Worm (Caenorhabditis elegans) whole organism, mixed stage, embryonic: ENCODE measurements around the gene crn-5.

Source experiments
- M03D4.4 ChIP-seq: sonication (generic microtip); optimal IDR thresholded peaks from 2 replicates; lab custom pipeline; 2017; ENCODE audit warnings: mild to moderate bottlenecking, missing genetic modification characterization, missing compliant biosample characterization
- bed-3 ChIP-seq: fragments of 200-800 bp; sonication (Bioruptor generic); optimal IDR thresholded peaks from 3 replicates; lab custom pipeline; 2018; ENCODE audit warnings: mild to moderate bottlenecking, missing genetic modification characterization, moderate library complexity, missing compliant biosample characterization
- ceh-83 ChIP-seq: fragments of 200-800 bp; sonication (Bioruptor generic); optimal IDR thresholded peaks from 2 replicates; lab custom pipeline; 2018; ENCODE audit warnings: mild to moderate bottlenecking, missing genetic modification characterization, missing compliant biosample characterization
- ces-1 ChIP-seq: fragments of 150-350 bp; optimal IDR thresholded peaks from 2 replicates; lab custom pipeline; 2014; ENCODE audit warnings: missing biosample characterization, missing genetic modification reagents, missing genetic modification characterization
- drap-1 ChIP-seq: fragments of 200-800 bp; sonication (Bioruptor generic); optimal IDR thresholded peaks from 3 replicates; lab custom pipeline; 2018; ENCODE audit warnings: mild to moderate bottlenecking, missing genetic modification characterization, missing compliant biosample characterization
- lin-13 ChIP-seq: fragments of 150-350 bp; optimal IDR thresholded peaks from 2 replicates; lab custom pipeline; 2014; ENCODE audit warnings: missing biosample characterization, missing genetic modification characterization
- nhr-28 ChIP-seq: fragments of 150-350 bp; optimal IDR thresholded peaks from 2 replicates; lab custom pipeline; 2014; ENCODE audit warnings: missing biosample characterization, missing genetic modification characterization
- sem-2 ChIP-seq: fragments of 200-800 bp; sonication (Bioruptor generic); optimal IDR thresholded peaks from 2 replicates; lab custom pipeline; 2018; ENCODE audit warnings: mild to moderate bottlenecking, missing genetic modification characterization, missing compliant biosample characterization
- snpc-4 ChIP-seq: fragments of 150-350 bp; optimal IDR thresholded peaks from 2 replicates; lab custom pipeline; 2014; ENCODE audit warnings: missing biosample characterization, missing genetic modification characterization
- sptf-1 ChIP-seq: sonication (generic microtip); optimal IDR thresholded peaks from 2 replicates; lab custom pipeline; 2017; ENCODE audit warnings: mild to moderate bottlenecking, missing genetic modification characterization, moderate library complexity, missing compliant biosample characterization
- unc-62 ChIP-seq: fragments of 150-350 bp; optimal IDR thresholded peaks from 2 replicates; lab custom pipeline; 2014; ENCODE audit warnings: missing biosample characterization, missing genetic modification reagents, missing genetic modification characterization
- zip-8 ChIP-seq: fragments of 150-350 bp; optimal IDR thresholded peaks from 2 replicates; lab custom pipeline; 2014; ENCODE audit warnings: missing biosample characterization, missing genetic modification characterization
- ztf-11 ChIP-seq: fragments of 150-350 bp; optimal IDR thresholded peaks from 2 replicates; lab custom pipeline; 2014; ENCODE audit warnings: missing biosample characterization, missing genetic modification characterization

DNA sequence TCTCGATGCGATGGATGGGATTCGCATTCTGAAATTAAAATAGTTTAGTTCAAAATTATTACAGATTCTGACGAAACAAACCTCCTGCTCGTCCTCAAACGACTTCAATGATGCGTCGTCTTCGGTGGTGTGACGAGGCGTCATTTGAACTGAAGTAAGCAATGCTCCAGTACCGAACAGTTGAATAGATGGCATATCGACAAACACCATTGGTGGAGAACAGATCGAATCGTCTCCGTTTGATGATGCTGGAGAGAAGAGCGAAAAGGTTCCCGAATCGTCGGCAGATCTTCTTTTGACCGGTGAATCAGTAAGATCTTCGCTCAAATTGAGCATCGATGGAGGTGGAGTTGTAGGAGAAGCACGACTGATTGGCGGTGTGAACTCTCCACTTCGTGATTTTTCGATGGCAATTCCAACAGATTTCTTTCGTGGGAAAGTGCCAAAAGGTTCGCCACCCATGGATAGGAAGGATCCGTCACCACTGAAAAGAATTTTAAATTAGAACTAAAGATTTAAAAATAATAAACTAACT is 48.1 kb upstream of the crn-5 start:
- no peak for TF ChIP-seq unc-62
- no peak for TF ChIP-seq bed-3
- TF ChIP-seq nhr-28 (tag; lab: Kevin White, UChicago), result no peak
- no peak for TF ChIP-seq lin-13
- no peak for TF ChIP-seq snpc-4 (tag; lab: Kevin White, UChicago)
- TF ChIP-seq M03D4.4 (tag; lab: Kevin White, UChicago), result no peak
- TF ChIP-seq ces-1 (GFP tag; lab: Kevin White, UChicago), result no peak
- no peak for TF ChIP-seq ceh-83 (GFP tag; lab: Kevin White, UChicago)
- no peak for TF ChIP-seq sem-2 (GFP tag; lab: Kevin White, UChicago)
- TF ChIP-seq sptf-1 (tag; lab: Kevin White, UChicago), result no peak
- no peak for TF ChIP-seq drap-1 (GFP tag; lab: Kevin White, UChicago)
- no peak for TF ChIP-seq zip-8 (tag; lab: Kevin White, UChicago)
- TF ChIP-seq ztf-11 (tag; lab: Kevin White, UChicago), result no peak
